Fruit fly (Drosophila melanogaster) Kc167 (cell line): ENCODE results near the gene CG18262.

Experiments used
- Sin3A ChIP-seq: fragments of >200 bp; optimal IDR thresholded peaks from 2 replicates; lab custom pipeline; 2018; ENCODE audit warnings: missing external identifiers
- h ChIP-seq: fragments of >200 bp; optimal IDR thresholded peaks from 3 replicates; lab custom pipeline; 2018; ENCODE audit warnings: missing external identifiers
- insv ChIP-seq: fragments of >200 bp; optimal IDR thresholded peaks from 3 replicates; lab custom pipeline; 2018; ENCODE audit warnings: missing external identifiers
- psq ChIP-seq: fragments of >200 bp; optimal IDR thresholded peaks from 2 replicates; lab custom pipeline; 2017; ENCODE audit warnings: missing external identifiers
- ttk ChIP-seq: sonication (Bioruptor generic); optimal IDR thresholded peaks from 2 replicates; lab custom pipeline; 2017; ENCODE audit warnings: missing external identifiers

- no peak for TF ChIP-seq psq
- TF ChIP-seq insv (lab: Kevin White, UChicago): no peak
- TF ChIP-seq Sin3A (lab: Kevin White, UChicago): no peak
- no peak for TF ChIP-seq h (lab: Kevin White, UChicago)
- TF ChIP-seq ttk (lab: Kevin White, UChicago): no peak
Measured at dm6 chrX:8107936-8108335, 44.8 kb upstream of the CG18262 start.
